Worm (Caenorhabditis elegans) whole organism, late embryonic: Measurements from ENCODE around the gene idpp-16.
A peak's percentile ranks its signal among the peaks of the same experiment; 100 is the strongest.

Experiments used
- F13H6.1 ChIP-seq: sonication (generic microtip); optimal IDR thresholded peaks from 2 replicates; lab custom pipeline; 2016; ENCODE audit warnings: missing genetic modification characterization, missing compliant biosample characterization
- K02D7.2 ChIP-seq: sonication (generic microtip); optimal IDR thresholded peaks from 2 replicates; lab custom pipeline; 2017; ENCODE audit warnings: mild to moderate bottlenecking, missing genetic modification characterization, missing compliant biosample characterization
- K09A11.1 ChIP-seq: sonication (generic microtip); optimal IDR thresholded peaks from 2 replicates; lab custom pipeline; 2017; ENCODE audit warnings: antibody characterized with exemption, mild to moderate bottlenecking, missing genetic modification characterization, missing compliant biosample characterization; ENCODE audit not compliant: insufficient read depth
- ama-1 ChIP-seq: fragments of 150-350 bp; optimal IDR thresholded peaks from 2 replicates; lab custom pipeline; 2014
- ceh-18 ChIP-seq: sonication (generic microtip); optimal IDR thresholded peaks from 2 replicates; lab custom pipeline; 2016; ENCODE audit warnings: missing genetic modification characterization, missing compliant biosample characterization
- ceh-19 ChIP-seq: fragments of 200-800 bp; sonication (Bioruptor generic); optimal IDR thresholded peaks from 2 replicates; lab custom pipeline; 2018; ENCODE audit warnings: mild to moderate bottlenecking, missing genetic modification characterization, missing compliant biosample characterization
- ceh-31 ChIP-seq: sonication (generic microtip); optimal IDR thresholded peaks from 2 replicates; lab custom pipeline; 2016; ENCODE audit warnings: missing genetic modification characterization, missing compliant biosample characterization
- ceh-34 ChIP-seq: sonication (generic microtip); optimal IDR thresholded peaks from 2 replicates; lab custom pipeline; 2016; ENCODE audit warnings: mild to moderate bottlenecking, missing genetic modification characterization, missing compliant biosample characterization
- ceh-45 ChIP-seq: fragments of 200-800 bp; sonication (Bioruptor generic); IDR thresholded peaks from 2 replicates; pipeline ENCODE4 v1.3.6; 2022; ENCODE audit warnings: missing genetic modification reagents, missing genetic modification characterization, missing compliant biosample characterization
- ceh-6 ChIP-seq: fragments of 200-800 bp; sonication (Bioruptor generic); optimal IDR thresholded peaks from 2 replicates; lab custom pipeline; 2018; ENCODE audit warnings: mild to moderate bottlenecking, missing genetic modification characterization, missing compliant biosample characterization
- dmd-4 ChIP-seq: sonication (generic microtip); optimal IDR thresholded peaks from 2 replicates; lab custom pipeline; 2016; ENCODE audit warnings: borderline replicate concordance, missing genetic modification characterization, missing compliant biosample characterization
- dve-1 ChIP-seq: sonication (generic microtip); optimal IDR thresholded peaks from 2 replicates; lab custom pipeline; 2017; ENCODE audit warnings: antibody characterized with exemption, mild to moderate bottlenecking, missing genetic modification characterization, missing compliant biosample characterization
- elt-2 ChIP-seq: sonication (generic microtip); optimal IDR thresholded peaks from 2 replicates; lab custom pipeline; 2016; ENCODE audit warnings: missing genetic modification reagents, missing genetic modification characterization, missing compliant biosample characterization
- fax-1 ChIP-seq: sonication (generic microtip); optimal IDR thresholded peaks from 2 replicates; lab custom pipeline; 2016; ENCODE audit warnings: missing genotype, missing genetic modification characterization, missing compliant biosample characterization
- gmeb-2 ChIP-seq: sonication (generic microtip); optimal IDR thresholded peaks from 2 replicates; lab custom pipeline; 2016; ENCODE audit warnings: missing genetic modification characterization, inconsistent platforms, missing compliant biosample characterization
- hlh-13 ChIP-seq: fragments of 200-800 bp; sonication (Bioruptor generic); optimal IDR thresholded peaks from 2 replicates; lab custom pipeline; 2018; ENCODE audit warnings: mild to moderate bottlenecking, missing genetic modification characterization, missing compliant biosample characterization
- hlh-15 ChIP-seq: sonication (generic microtip); optimal IDR thresholded peaks from 2 replicates; lab custom pipeline; 2016; ENCODE audit warnings: missing genetic modification characterization, missing compliant biosample characterization
- hlh-6 ChIP-seq: sonication (generic microtip); optimal IDR thresholded peaks from 2 replicates; lab custom pipeline; 2016; ENCODE audit warnings: missing genotype, missing genetic modification characterization, missing compliant biosample characterization
- hlh-8 ChIP-seq: sonication (generic microtip); optimal IDR thresholded peaks from 2 replicates; lab custom pipeline; 2016; ENCODE audit warnings: missing genotype, missing genetic modification characterization, missing compliant biosample characterization
- lim-6 ChIP-seq: sonication (generic microtip); optimal IDR thresholded peaks from 2 replicates; lab custom pipeline; 2016; ENCODE audit warnings: missing genetic modification characterization, missing compliant biosample characterization
- madf-2 ChIP-seq: sonication (generic microtip); optimal IDR thresholded peaks from 2 replicates; lab custom pipeline; 2017; ENCODE audit warnings: missing genetic modification characterization, missing compliant biosample characterization
- mec-3 ChIP-seq: sonication (generic microtip); optimal IDR thresholded peaks from 2 replicates; lab custom pipeline; 2016; ENCODE audit warnings: borderline replicate concordance, missing genetic modification characterization, missing compliant biosample characterization
- nhr-232 ChIP-seq: sonication (generic microtip); optimal IDR thresholded peaks from 2 replicates; lab custom pipeline; 2016; ENCODE audit warnings: missing genetic modification characterization, missing compliant biosample characterization
- npax-4 ChIP-seq: sonication (generic microtip); optimal IDR thresholded peaks from 2 replicates; lab custom pipeline; 2016; ENCODE audit warnings: missing genetic modification characterization, missing compliant biosample characterization
- odd-2 ChIP-seq: sonication (generic microtip); optimal IDR thresholded peaks from 2 replicates; lab custom pipeline; 2017; ENCODE audit warnings: antibody characterized with exemption, mild to moderate bottlenecking, missing genetic modification characterization, missing compliant biosample characterization
- pha-4 ChIP-seq: fragments of 150-350 bp; optimal IDR thresholded peaks from 2 replicates; lab custom pipeline; 2018; ENCODE audit warnings: missing biosample characterization, missing genetic modification reagents, missing genetic modification characterization
- pros-1 ChIP-seq: fragments of 150-350 bp; optimal IDR thresholded peaks from 2 replicates; lab custom pipeline; 2014; ENCODE audit warnings: missing biosample characterization, missing genetic modification reagents, missing genetic modification characterization
- sdc-2 ChIP-seq: sonication (generic microtip); optimal IDR thresholded peaks from 2 replicates; lab custom pipeline; 2016; ENCODE audit warnings: missing genotype, missing genetic modification characterization, missing compliant biosample characterization
- sox-2 ChIP-seq: fragments of 200-800 bp; sonication (Bioruptor generic); IDR thresholded peaks from 2 replicates; pipeline ENCODE4 v1.3.6; 2022; ENCODE audit warnings: missing genetic modification reagents, missing genetic modification characterization, missing compliant biosample characterization
- sox-4 ChIP-seq: sonication (generic microtip); optimal IDR thresholded peaks from 2 replicates; lab custom pipeline; 2017; ENCODE audit warnings: mild to moderate bottlenecking, missing genetic modification characterization, inconsistent platforms, missing compliant biosample characterization
- syd-9 ChIP-seq: sonication (generic microtip); optimal IDR thresholded peaks from 2 replicates; lab custom pipeline; 2016; ENCODE audit warnings: mild to moderate bottlenecking, missing genetic modification characterization, moderate library complexity, missing compliant biosample characterization
- tbx-2 ChIP-seq: sonication (generic microtip); optimal IDR thresholded peaks from 2 replicates; lab custom pipeline; 2016; ENCODE audit warnings: missing genetic modification characterization, missing compliant biosample characterization
- ttx-3 ChIP-seq: sonication (generic microtip); optimal IDR thresholded peaks from 2 replicates; lab custom pipeline; 2016; ENCODE audit warnings: missing genetic modification reagents, missing genetic modification characterization, missing compliant biosample characterization
- unc-3 ChIP-seq, 2 experiments: fragments of 200-800 bp in 1 of 2; sonication (Bioruptor generic) in 1 of 2; sonication (generic microtip) in 1 of 2; conservative IDR thresholded peaks in 1 of 2; optimal IDR thresholded peaks in 1 of 2; 2 replicates each; pipeline versions ENCODE4 v1.3.6 to Lab custom; 2016 to 2022; ENCODE audit warnings: missing compliant biosample characterization in 2 of 2, missing genetic modification characterization in 2 of 2, missing genetic modification reagents in 1 of 2
- unc-42 ChIP-seq: sonication (generic microtip); optimal IDR thresholded peaks from 2 replicates; lab custom pipeline; 2016; ENCODE audit warnings: missing genotype, missing genetic modification characterization, missing compliant biosample characterization
- zip-5 ChIP-seq: sonication (generic microtip); optimal IDR thresholded peaks from 2 replicates; lab custom pipeline; 2016; ENCODE audit warnings: missing genetic modification characterization, missing compliant biosample characterization

The idpp-16 gene

DNA sequence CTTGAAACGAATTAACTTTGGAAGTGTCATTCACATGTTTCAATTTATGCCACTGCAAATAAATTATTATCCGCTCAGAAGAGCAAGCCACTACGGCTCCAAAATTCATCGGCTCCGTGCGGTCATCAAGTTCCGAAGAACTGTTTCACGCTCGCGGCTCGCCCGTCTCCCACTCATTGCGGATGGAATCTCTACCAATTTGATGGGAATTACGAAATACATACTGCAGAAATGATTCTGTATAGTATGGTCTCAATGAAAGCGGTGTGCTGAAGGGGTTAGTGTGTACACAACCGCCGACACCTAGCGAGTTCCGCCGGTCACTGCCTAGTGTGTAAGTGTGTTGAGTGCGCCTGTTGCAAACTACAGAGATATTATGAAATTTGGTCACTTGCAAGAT lies 21.2 kb downstream of the idpp-16 start:
- TF ChIP-seq ama-1 (lab: Kevin White, UChicago) (peak; percentile 1), gmeb-2 (tag; lab: Kevin White, UChicago) (no peak), ceh-19 (GFP tag; lab: Kevin White, UChicago) (no peak), elt-2 (no peak)

- TF ChIP-seq hlh-13, result no peak
- TF ChIP-seq zip-5 (tag; lab: Kevin White, UChicago), result no peak
- no peak for TF ChIP-seq mec-3 (tag; lab: Kevin White, UChicago)
- TF ChIP-seq sdc-2 (tag; lab: Kevin White, UChicago), result no peak
- TF ChIP-seq ceh-18 (tag; lab: Kevin White, UChicago), result no peak
- TF ChIP-seq nhr-232, result no peak
These were observed 23.1 kb downstream of the idpp-16 start, which contains the start of gene srx-88 for ce11 chrV:11583212-11583611. Gene srx-88, plus strand, starts transcription at chrV:11583512.

DNA sequence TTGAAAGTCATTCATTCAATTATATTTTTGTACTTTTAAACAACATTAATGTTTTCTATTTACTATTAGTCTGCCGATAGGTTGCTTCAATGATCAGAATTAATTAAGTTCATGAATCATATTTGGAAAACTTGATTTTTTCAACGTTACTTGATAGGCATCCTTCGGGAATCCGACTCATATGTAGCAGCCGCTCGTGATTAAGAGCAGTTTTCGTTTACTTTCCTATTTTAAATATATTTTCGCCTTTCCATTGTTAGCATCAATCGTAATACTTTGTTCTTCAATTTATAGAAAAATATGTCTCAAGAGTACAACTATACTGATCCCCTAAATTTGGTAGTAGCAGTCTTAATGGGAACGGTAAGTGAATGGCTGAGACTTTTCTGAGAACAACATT lies 25.5 kb downstream of the idpp-16 start, which contains the start of gene srx-90:
srx-90 (plus strand) TSS at position 301 of the 400 bp plus-strand sequence.
- TF ChIP-seq ttx-3, result no peak
- no peak for TF ChIP-seq syd-9 (tag; lab: Kevin White, UChicago)
- no peak for TF ChIP-seq ceh-6 (GFP tag; lab: Kevin White, UChicago)
- no peak for TF ChIP-seq ceh-31
- no peak for TF ChIP-seq sox-4 (tag; lab: Kevin White, UChicago)
- no peak for TF ChIP-seq dve-1 (tag; lab: Kevin White, UChicago)
- TF ChIP-seq odd-2, result no peak
- no peak for TF ChIP-seq K02D7.2 (tag; lab: Kevin White, UChicago)
- no peak for TF ChIP-seq madf-2 (tag; lab: Kevin White, UChicago)
- no peak for TF ChIP-seq zip-5 (tag; lab: Kevin White, UChicago)
- TF ChIP-seq sox-2, result no peak
- TF ChIP-seq hlh-8, result no peak
- TF ChIP-seq nhr-232, result no peak

ce11 chrV:11574563-11574962 lies 31.8 kb downstream of the idpp-16 start:
- TF ChIP-seq lim-6 (tag; lab: Kevin White, UChicago) (no peak), hlh-6 (tag; lab: Kevin White, UChicago) (no peak), pha-4 (tag; lab: Kevin White, UChicago) (no peak), fax-1 (tag; lab: Kevin White, UChicago) (no peak), gmeb-2 (tag; lab: Kevin White, UChicago) (no peak), unc-42 (tag; lab: Kevin White, UChicago) (no peak), mec-3 (tag; lab: Kevin White, UChicago) (no peak)
- TF ChIP-seq, all 69 proteins: peak for 0

ce11 chrV:11572803-11573490 lies 33.4 kb downstream of the idpp-16 start, which contains the start of the genes H12C20.7 and nhr-68:
Gene H12C20.7, minus strand, starts transcription at chrV:11572990.
Gene nhr-68, plus strand, starts transcription at chrV:11573440.
- TF ChIP-seq hlh-15 (no peak), sox-4 (tag; lab: Kevin White, UChicago) (no peak), pros-1 (no peak), elt-2 (peak; percentile 96), dve-1 (tag; lab: Kevin White, UChicago) (peak; percentile 64)

DNA sequence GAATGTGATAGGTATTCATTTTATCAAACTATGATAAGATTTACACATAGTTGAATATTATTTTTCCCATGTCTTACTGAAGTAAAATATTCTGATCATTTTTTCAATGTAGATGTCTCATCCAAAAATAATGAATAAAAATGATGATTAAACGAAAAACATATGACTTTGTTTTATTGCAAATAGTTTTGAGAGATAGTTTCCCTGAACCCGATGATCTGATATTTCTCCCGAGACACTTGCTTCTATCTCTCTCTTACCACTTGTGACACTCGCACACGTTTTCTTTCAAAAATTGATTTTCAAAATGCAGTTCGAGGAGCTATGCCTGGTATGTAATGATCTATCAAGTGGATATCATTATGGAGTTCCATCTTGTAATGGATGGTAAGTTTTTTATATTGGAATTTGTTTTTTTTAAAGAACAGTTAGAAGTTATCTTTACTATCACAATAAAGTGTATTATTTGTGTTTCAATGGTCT lies 36.1 kb downstream of the idpp-16 start, which contains the start of the genes nhr-101 and pms-2:
nhr-101 (plus strand) TSS at position 308 of the 483 bp plus-strand sequence.
pms-2 (minus strand) TSS at position 433 of the 483 bp plus-strand sequence.
- no peak for TF ChIP-seq F13H6.1
- TF ChIP-seq fax-1 (tag; lab: Kevin White, UChicago), result no peak
- no peak for TF ChIP-seq madf-2 (tag; lab: Kevin White, UChicago)
- TF ChIP-seq unc-3 (GFP tag; conservative IDR thresholded peaks at IDR 0.05; lab: Robert Waterston, UW), result no peak
- no peak for TF ChIP-seq unc-3 (tag; optimal IDR thresholded peaks at IDR 0.05; lab: Kevin White, UChicago)
- TF ChIP-seq elt-2, result no peak
- TF ChIP-seq dmd-4, result no peak
- no peak for TF ChIP-seq K09A11.1 (tag; lab: Kevin White, UChicago)
- no peak for TF ChIP-seq npax-4 (tag; lab: Kevin White, UChicago)
- TF ChIP-seq unc-42 (tag; lab: Kevin White, UChicago), result no peak
- TF ChIP-seq tbx-2 (tag; lab: Kevin White, UChicago), result no peak
- TF ChIP-seq ceh-45, result no peak
- no peak for TF ChIP-seq ceh-34 (tag; lab: Kevin White, UChicago)
